Worm (Caenorhabditis elegans): ENCODE measurements around the gene Y66D12A.24.

ce11 chrIII:11467631-11468481, 28.8 kb upstream of the Y66D12A.24 start:
- TF ChIP-seq nhr-76 (tag; optimal IDR thresholded peaks at IDR 0.05): no peak
- TF ChIP-seq unc-62 (GFP tag; optimal IDR thresholded peaks at IDR 0.05): no peak

Data from whole organism, mixed stage, embryonic.